Worm (Caenorhabditis elegans) whole organism, L4/young adult: ENCODE data around the gene srg-25.

Source experiments
- W03F9.2 ChIP-seq: fragments of 150-350 bp; optimal IDR thresholded peaks from 2 replicates; lab custom pipeline; 2014; ENCODE audit warnings: missing biosample characterization, missing genetic modification characterization
- dao-5 ChIP-seq: sonication (generic microtip); optimal IDR thresholded peaks from 2 replicates; lab custom pipeline; 2016; ENCODE audit warnings: missing genotype, missing genetic modification characterization, moderate library complexity, missing compliant biosample characterization
- him-1 ChIP-seq: sonication (generic microtip); optimal IDR thresholded peaks from 2 replicates; lab custom pipeline; 2016; ENCODE audit warnings: missing genotype, missing genetic modification reagents, missing genetic modification characterization, missing compliant biosample characterization

The srg-25 gene

DNA sequence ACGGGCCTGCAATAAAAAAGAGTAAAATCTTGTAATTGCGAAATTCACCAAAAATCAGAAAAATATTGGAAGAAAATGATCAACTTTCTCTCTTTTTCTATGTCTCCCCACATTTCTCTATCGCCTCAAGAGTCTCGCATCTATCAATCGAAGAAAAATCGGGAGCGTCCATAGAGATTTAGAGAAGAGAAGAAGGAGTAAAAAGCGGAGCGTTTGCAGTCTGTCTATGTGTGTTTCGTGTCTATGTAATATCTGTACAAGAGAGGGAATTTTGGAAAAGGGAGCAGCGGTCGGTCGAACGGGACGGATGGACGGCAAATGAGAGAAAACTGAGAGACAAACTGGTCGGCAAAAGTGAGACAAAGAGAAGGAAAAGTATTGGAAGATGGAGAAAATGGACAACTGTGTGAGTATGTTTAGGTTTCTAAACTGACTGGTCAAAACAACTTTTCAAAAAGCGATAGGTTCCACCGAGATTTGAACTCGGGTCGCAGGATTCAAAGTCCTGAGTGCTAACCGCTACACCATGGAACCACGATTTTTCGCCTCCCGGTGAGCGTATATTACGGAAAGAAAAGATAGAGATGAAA lies 15.5 kb downstream of the srg-25 start:
- TF ChIP-seq dao-5 (tag; lab: Kevin White, UChicago) (no peak), W03F9.2 (peak; percentile 56), him-1 (tag; lab: Kevin White, UChicago) (no peak)

DNA sequence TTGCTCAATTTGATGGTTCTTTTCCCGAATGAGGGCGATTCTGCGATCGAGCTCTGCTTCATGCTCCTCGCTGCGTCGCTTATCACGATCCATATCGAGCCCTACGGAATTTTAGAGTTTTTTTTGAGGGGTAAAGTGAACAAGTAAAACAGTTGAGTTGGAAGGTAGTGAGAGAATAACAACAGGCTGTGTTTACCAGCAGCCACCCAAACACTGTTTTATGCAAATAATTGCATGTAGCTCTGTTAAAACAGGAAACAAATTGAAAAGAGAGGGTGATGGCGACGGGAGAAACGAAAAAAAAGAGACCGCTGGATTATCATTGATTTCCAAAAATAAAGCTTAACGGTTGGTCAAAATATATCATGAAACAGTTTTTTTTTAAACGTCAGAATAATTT lies 17.0 kb downstream of the srg-25 start, which contains the start of gene C10G8.8:
C10G8.8 (minus strand) TSS at position 101 of the 400 bp plus-strand sequence.
- TF ChIP-seq W03F9.2 (no peak), dao-5 (tag; lab: Kevin White, UChicago) (no peak), him-1 (tag; lab: Kevin White, UChicago) (no peak)

DNA sequence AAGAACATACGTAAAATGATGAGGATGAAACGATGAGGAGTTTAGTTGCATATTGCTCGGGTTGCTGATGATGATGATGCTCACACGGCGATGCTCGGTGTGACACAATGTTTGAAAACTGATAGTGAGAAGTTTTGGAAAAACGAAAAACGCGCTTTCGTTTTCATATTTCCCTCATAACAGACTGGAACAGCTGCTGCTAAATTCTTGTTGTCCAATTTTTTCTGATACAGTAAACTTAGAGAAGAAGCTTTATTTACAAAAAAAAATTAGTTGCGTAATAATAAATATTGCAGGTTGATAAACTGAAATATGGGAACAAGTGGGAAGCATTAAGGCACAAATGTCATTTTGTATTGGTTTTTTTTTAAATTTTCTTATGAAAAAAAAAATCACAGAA lies 20.8 kb downstream of the srg-25 start, which contains the start of gene ceh-33:
ceh-33 (minus strand) TSS at position 101 of the 400 bp plus-strand sequence.
- TF ChIP-seq dao-5 (tag; lab: Kevin White, UChicago) (no peak), him-1 (tag; lab: Kevin White, UChicago) (no peak), W03F9.2 (no peak)

DNA sequence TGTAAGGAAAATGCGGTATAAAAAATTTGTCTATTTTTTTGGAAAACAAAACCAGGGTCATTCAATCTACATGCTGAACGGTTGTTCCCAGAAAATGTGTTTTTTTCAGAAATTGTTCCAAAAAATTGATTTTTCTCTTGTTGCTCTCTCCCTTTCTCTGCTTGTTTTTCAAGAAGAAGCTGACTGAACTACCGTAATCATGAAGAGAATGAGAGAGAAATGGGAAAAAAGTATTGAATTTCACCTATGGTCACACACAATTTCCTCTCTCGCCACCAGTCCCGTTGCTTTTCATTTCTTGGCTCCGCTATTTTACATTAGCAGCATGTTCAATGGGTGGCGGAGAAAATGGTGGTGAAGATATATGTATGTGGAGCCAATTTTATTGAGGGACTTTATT lies 22.5 kb downstream of the srg-25 start:
- no peak for TF ChIP-seq dao-5 (tag; lab: Kevin White, UChicago)
- TF ChIP-seq him-1 (tag; lab: Kevin White, UChicago), result no peak
- TF ChIP-seq W03F9.2, result no peak

DNA sequence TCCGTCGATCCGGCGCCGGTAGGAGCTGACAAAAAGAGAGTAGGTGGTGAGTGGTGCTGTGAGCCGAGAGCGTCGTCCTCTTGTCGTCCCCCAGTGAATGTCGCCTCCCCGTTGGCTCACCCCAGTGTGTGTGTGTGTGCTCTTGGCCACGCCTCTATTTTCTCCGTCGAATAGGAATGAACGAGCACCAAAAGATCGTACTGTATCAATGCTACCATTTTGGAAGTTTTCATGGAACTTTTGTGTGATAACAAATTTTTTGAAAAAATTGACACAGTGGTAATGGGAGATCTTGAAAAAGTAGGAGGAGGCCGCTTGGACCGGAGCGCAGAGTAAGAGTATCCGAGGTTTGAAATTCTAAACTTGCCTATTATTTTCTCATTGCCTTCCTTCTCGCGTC lies 25.8 kb downstream of the srg-25 start, which contains the start of gene ceh-34:
ceh-34 (minus strand) TSS at position 101 of the 400 bp plus-strand sequence.
- no peak for TF ChIP-seq him-1 (tag; lab: Kevin White, UChicago)
- no peak for TF ChIP-seq W03F9.2
- TF ChIP-seq dao-5 (tag; lab: Kevin White, UChicago), result no peak

DNA sequence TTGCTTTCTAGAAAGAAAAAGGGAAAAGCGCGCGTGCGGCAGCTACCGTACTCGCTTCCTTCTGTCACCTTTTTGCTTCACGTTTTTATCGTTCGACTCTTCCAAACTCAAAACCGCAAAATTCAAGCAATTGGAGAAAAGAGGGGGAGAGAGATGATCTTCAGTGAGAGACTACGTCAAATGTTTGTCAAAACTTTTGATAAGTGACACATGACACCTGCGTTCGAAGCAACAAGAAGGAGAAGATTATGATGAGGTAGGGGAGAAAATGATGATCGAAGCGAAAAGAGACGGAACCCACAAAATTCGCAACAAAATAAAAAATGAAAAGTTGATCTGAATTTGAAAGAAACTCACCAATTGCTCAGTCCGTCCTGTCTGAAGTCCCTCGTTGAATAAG lies 27.0 kb downstream of the srg-25 start:
- no peak for TF ChIP-seq W03F9.2
- TF ChIP-seq dao-5 (tag; lab: Kevin White, UChicago), result no peak
- TF ChIP-seq him-1 (tag; lab: Kevin White, UChicago), result no peak

DNA sequence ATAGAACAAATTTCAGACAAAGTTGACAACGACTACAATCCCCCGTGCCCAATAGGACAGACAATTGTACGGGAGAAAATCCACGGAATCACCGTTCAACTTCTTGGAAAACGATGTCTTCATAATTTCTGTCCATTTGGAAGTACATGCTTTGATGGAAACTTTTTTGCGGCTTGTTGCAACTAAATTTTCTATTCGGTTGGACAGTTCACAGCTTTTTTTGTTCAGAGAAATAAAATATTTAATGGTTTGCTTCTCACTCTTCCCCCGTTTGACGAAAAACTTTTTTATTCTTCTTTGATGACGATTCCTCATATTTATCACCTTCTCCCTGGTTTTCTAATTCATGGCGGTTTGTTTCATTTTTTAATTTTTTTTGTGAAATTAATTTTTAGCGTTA lies 31.2 kb downstream of the srg-25 start, which contains the start of gene C10G8.2:
C10G8.2 (plus strand) TSS at position 301 of the 400 bp plus-strand sequence.
- TF ChIP-seq dao-5 (tag; lab: Kevin White, UChicago) (no peak), him-1 (tag; lab: Kevin White, UChicago) (no peak), W03F9.2 (no peak)

DNA sequence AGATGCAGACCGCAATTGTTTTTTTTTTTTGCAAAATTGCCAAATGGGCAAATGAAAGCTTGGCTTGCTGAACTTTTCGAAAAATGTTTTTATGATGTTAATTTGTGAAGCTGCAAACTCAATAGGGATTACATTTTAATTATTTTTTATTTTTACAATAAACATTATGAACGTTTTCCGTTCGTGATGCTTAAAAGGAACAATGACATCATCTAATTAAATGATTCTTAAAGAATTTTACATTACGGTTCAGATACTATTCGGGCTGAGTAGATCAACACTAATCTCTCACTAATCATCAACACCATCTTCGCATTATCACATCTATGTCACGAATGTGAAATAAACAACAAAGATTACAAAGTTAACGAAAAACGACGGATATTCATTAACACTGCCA lies 32.9 kb downstream of the srg-25 start, which contains the start of gene C10G8.3:
C10G8.3 (plus strand) TSS at position 301 of the 400 bp plus-strand sequence.
- TF ChIP-seq W03F9.2 (no peak), him-1 (tag; lab: Kevin White, UChicago) (no peak), dao-5 (tag; lab: Kevin White, UChicago) (no peak)

DNA sequence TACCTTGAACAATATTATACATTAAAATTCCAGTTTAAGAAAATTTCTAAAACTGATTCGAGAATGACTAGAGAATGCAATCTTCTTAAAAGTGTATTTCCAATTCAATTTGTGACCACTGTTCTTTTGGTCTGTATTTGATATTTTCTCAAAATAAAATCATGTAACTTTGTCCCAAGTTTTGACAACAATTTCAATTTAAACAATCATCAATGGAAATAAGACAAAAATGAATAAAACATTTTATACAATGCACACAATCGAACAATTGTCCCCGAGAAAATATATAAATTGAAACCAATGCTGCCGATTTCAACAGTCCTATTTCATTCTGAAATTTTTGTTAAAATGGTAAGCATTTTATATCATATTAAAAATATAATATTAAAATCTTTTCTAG lies 33.7 kb downstream of the srg-25 start, which contains the start of gene C10G8.4:
C10G8.4 (plus strand) TSS at position 301 of the 400 bp plus-strand sequence.
- TF ChIP-seq W03F9.2 (no peak), dao-5 (tag; lab: Kevin White, UChicago) (no peak), him-1 (tag; lab: Kevin White, UChicago) (no peak)

DNA sequence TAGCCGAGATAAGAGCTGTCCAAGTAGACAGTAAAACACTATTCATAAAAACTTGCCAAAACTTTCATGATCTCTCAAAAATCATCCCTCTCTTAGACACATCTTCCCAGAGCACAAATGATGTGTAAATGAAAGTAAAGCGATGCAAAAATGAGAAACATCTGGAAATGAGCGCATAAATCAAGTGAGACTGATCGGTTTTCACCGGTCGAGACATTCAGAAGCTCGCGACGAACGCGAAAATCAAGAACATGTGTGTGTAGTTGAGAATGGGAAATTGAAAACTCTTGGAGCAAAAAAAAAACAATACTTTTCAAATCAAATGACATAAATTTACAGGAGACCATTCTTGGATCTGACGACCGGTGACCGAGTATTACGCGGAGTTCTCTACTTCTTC lies 41.0 kb downstream of the srg-25 start:
- no peak for TF ChIP-seq W03F9.2
- no peak for TF ChIP-seq dao-5 (tag; lab: Kevin White, UChicago)
- TF ChIP-seq him-1 (tag; lab: Kevin White, UChicago), result no peak

DNA sequence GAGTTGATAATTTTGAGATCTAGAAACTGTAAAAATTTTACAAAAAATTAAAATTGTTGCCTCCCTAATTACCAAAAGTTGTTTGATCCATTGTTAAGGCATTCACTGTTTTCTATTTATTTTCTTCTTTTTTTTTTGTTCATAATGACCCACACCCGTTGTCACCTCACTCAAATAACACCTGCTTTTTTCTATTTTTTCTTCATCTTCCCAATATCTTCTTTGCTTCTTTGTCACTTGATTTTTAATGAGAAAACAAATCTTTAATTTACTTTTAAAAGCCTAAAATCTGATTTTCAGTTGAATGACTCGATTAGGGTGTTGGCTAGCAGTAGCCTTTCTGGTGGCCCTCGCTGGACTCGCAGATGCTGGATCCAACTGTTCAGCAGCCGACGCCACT lies 41.9 kb downstream of the srg-25 start, which contains the start of gene ncx-2:
ncx-2 (plus strand) TSS at position 301 of the 400 bp plus-strand sequence.
- TF ChIP-seq W03F9.2 (no peak), him-1 (tag; lab: Kevin White, UChicago) (no peak), dao-5 (tag; lab: Kevin White, UChicago) (no peak)

DNA sequence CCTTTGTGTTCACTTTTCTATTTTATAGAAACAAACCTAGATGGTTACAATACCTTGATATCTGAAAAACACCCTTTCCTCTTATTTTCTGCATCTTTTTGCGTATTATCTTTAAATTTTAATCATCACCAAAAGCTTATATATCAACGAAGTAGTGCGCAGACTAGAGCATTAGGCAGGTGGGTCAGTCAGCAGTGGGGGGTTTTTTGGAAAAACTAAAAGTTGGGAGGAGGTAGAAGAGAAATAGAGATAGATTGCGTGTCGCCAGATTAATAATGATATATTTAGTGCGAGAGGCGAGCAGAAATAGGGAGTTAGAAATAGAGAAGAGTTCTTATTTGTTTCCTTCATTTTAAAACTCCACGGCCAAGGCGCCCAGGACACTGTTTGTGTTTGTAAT lies 44.1 kb downstream of the srg-25 start:
- no peak for TF ChIP-seq him-1 (tag; lab: Kevin White, UChicago)
- TF ChIP-seq W03F9.2, result no peak
- no peak for TF ChIP-seq dao-5 (tag; lab: Kevin White, UChicago)

DNA sequence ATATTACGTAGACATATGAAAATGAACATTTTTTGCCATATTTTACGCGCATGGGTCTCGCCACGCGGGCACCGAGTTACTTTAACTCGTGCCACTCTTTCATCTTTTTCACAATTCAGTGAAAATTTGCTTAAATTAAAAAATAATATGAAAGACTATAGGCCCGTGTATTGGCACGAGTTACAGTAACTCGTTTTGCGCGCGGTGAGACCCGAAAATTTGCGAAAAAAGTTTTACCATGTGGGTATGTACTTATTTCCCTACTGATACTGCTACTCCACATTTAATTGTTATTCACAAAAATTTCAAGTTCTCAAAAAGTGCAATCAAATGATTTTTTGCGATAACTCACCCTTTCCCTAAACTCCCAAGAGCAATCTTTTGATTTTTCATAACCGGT lies 47.6 kb downstream of the srg-25 start:
- no peak for TF ChIP-seq W03F9.2
- no peak for TF ChIP-seq dao-5 (tag; lab: Kevin White, UChicago)
- no peak for TF ChIP-seq him-1 (tag; lab: Kevin White, UChicago)

DNA sequence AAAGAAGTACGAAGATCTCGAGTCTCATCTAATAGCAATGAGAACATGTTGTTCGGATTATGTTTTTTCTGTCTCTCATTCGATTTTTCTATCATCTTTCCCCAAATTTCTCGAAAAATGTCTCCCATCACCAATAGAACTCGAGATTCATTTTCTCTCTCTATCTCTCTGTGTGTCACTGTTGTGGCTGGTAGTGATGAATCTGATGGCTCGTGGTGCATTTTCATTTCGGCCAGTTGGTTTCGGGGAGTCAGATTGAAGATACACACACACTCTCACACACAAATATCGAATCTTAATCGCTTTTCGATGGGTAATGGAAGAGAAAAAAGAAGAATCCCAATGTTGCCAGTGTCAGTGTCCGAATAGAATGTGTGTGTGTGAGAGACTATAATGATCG lies 49.4 kb downstream of the srg-25 start:
- TF ChIP-seq W03F9.2 (no peak), him-1 (tag; lab: Kevin White, UChicago) (no peak), dao-5 (tag; lab: Kevin White, UChicago) (no peak)
